Fruit fly (Drosophila melanogaster) whole organism, embryonic: ENCODE results near the gene CG43446.

Experiments
- ATbp ChIP-seq: fragments of 200-800 bp; sonication (Bioruptor generic); optimal IDR thresholded peaks from 2 replicates; lab custom pipeline; 2017; ENCODE audit warnings: missing biosample characterization, mild to moderate bottlenecking, missing genetic modification characterization, missing genetic modification reagents
- B-H1 ChIP-seq: fragments of 200-800 bp; sonication (Bioruptor generic); IDR thresholded peaks from 3 replicates; pipeline ENCODE4 v1.3.6; 2022; ENCODE audit warnings: missing biosample characterization, missing genetic modification characterization
- Bdp1 ChIP-seq: fragments of 200-800 bp; sonication (Bioruptor generic); optimal IDR thresholded peaks from 3 replicates; lab custom pipeline; 2016; ENCODE audit warnings: missing biosample characterization, missing genetic modification characterization
- C15 ChIP-seq: fragments of 200-800 bp; sonication (Bioruptor generic); IDR thresholded peaks from 3 replicates; pipeline ENCODE4 v1.3.6; 2022; ENCODE audit warnings: missing biosample characterization, missing genetic modification characterization
- CG11093 ChIP-seq: fragments of 200-800 bp; sonication (Bioruptor generic); IDR thresholded peaks from 3 replicates; pipeline ENCODE4 v1.3.6; 2022; ENCODE audit warnings: missing biosample characterization, missing genetic modification characterization
- CG12299 ChIP-seq: fragments of 200-800 bp; sonication (Bioruptor generic); optimal IDR thresholded peaks from 2 replicates; lab custom pipeline; 2018; ENCODE audit warnings: missing biosample characterization, mild to moderate bottlenecking, missing genetic modification characterization
- CG13775 ChIP-seq: fragments of 200-800 bp; sonication (Bioruptor generic); optimal IDR thresholded peaks from 3 replicates; lab custom pipeline; 2017; ENCODE audit warnings: missing biosample characterization, mild to moderate bottlenecking, missing genetic modification characterization
- CG13894 ChIP-seq: fragments of 200-800 bp; sonication (Bioruptor generic); optimal IDR thresholded peaks from 3 replicates; lab custom pipeline; 2018; ENCODE audit warnings: missing biosample characterization, mild to moderate bottlenecking, missing genetic modification characterization, moderate library complexity
- CG14860 ChIP-seq: fragments of 200-800 bp; sonication (Bioruptor generic); IDR thresholded peaks from 3 replicates; pipeline ENCODE4 v1.3.6; 2022; ENCODE audit warnings: missing biosample characterization, missing genetic modification characterization; ENCODE audit not compliant: partially characterized antibody
- CG17802 ChIP-seq: fragments of 200-800 bp; sonication (Bioruptor generic); optimal IDR thresholded peaks from 2 replicates; lab custom pipeline; 2018; ENCODE audit warnings: missing biosample characterization, mild to moderate bottlenecking, missing genetic modification characterization, moderate library complexity
- CG1792 ChIP-seq: fragments of 200-800 bp; sonication (Bioruptor generic); optimal IDR thresholded peaks from 2 replicates; lab custom pipeline; 2016; ENCODE audit warnings: missing biosample characterization, missing genetic modification characterization
- CG2120 ChIP-seq: fragments of 200-800 bp; sonication (Bioruptor generic); optimal IDR thresholded peaks from 3 replicates; lab custom pipeline; 2016; ENCODE audit warnings: missing biosample characterization, missing genetic modification characterization
- CG2129 ChIP-seq: fragments of 200-800 bp; sonication (Bioruptor generic); IDR thresholded peaks from 2 replicates; pipeline ENCODE4 v1.3.6; 2022; ENCODE audit warnings: missing biosample characterization, missing genetic modification characterization; ENCODE audit not compliant: partially characterized antibody
- CG2889 ChIP-seq: fragments of 200-800 bp; sonication (Bioruptor generic); IDR thresholded peaks from 3 replicates; pipeline ENCODE4 v1.3.6; 2022; ENCODE audit warnings: missing biosample characterization, missing genetic modification characterization
- CG30403 ChIP-seq: fragments of 200-800 bp; sonication (Bioruptor generic); optimal IDR thresholded peaks from 3 replicates; lab custom pipeline; 2016; ENCODE audit warnings: missing biosample characterization, missing genetic modification characterization
- CG4404 ChIP-seq: fragments of 200-800 bp; sonication (Bioruptor generic); IDR thresholded peaks from 2 replicates; pipeline ENCODE4 v1.3.6; 2022; ENCODE audit warnings: missing biosample characterization, missing genetic modification characterization
- CG7357 ChIP-seq: fragments of 200-800 bp; sonication (Bioruptor generic); IDR thresholded peaks from 3 replicates; pipeline ENCODE4 v1.3.6; 2022; ENCODE audit warnings: missing biosample characterization, missing genetic modification characterization
- CG8924 ChIP-seq: fragments of 200-800 bp; optimal IDR thresholded peaks from 3 replicates; lab custom pipeline; 2019; ENCODE audit warnings: missing biosample characterization, mild to moderate bottlenecking, missing genetic modification characterization, moderate library complexity
- Ets65A ChIP-seq: fragments of 200-800 bp; sonication (Bioruptor generic); peaks from one replicate; lab custom pipeline; 2016; ENCODE audit warnings: missing biosample characterization, missing genetic modification characterization
- Gsc ChIP-seq: fragments of 200-800 bp; sonication (Bioruptor generic); IDR thresholded peaks from 2 replicates; pipeline ENCODE4 v1.3.6; 2022; ENCODE audit warnings: missing biosample characterization, missing genetic modification characterization
- Gug ChIP-seq: fragments of 200-800 bp; sonication (Bioruptor generic); IDR thresholded peaks from 4 replicates; pipeline ENCODE4 v1.3.6; 2022; ENCODE audit warnings: missing biosample characterization, missing genetic modification characterization
- HLH3B ChIP-seq: fragments of 200-800 bp; sonication (Bioruptor generic); IDR thresholded peaks from 2 replicates; pipeline ENCODE4 v1.3.6; 2022; ENCODE audit warnings: missing biosample characterization, missing genetic modification characterization
- HLH54F ChIP-seq: fragments of 200-800 bp; sonication (Bioruptor generic); optimal IDR thresholded peaks from 3 replicates; lab custom pipeline; 2016; ENCODE audit warnings: missing biosample characterization, missing genetic modification characterization
- Hand ChIP-seq: fragments of 200-800 bp; sonication (Bioruptor generic); optimal IDR thresholded peaks from 2 replicates; lab custom pipeline; 2017; ENCODE audit warnings: mild to moderate bottlenecking, missing biosample characterization, missing genetic modification reagents, missing genetic modification characterization
- Hmr ChIP-seq: fragments of 200-800 bp; sonication (Bioruptor generic); optimal IDR thresholded peaks from 3 replicates; lab custom pipeline; 2017; ENCODE audit warnings: mild to moderate bottlenecking, missing biosample characterization, missing genetic modification reagents, missing genetic modification characterization
- Hr51 ChIP-seq, 2 experiments: fragments of 200-800 bp; sonication (Bioruptor generic); optimal IDR thresholded peaks; 2 replicates in 1 of 2; 3 replicates in 1 of 2; lab custom pipeline; 2016 to 2018; ENCODE audit warnings: missing biosample characterization in 2 of 2, missing genetic modification characterization in 2 of 2, mild to moderate bottlenecking in 1 of 2, moderate library complexity in 1 of 2
- Kr ChIP-seq: fragments of 200-800 bp; sonication (Bioruptor generic); optimal IDR thresholded peaks from 2 replicates; lab custom pipeline; 2017; ENCODE audit warnings: missing biosample characterization, mild to moderate bottlenecking, missing genetic modification characterization
- MESR4 ChIP-seq: fragments of 200-800 bp; sonication (Bioruptor generic); optimal IDR thresholded peaks from 2 replicates; lab custom pipeline; 2018; ENCODE audit warnings: missing biosample characterization, mild to moderate bottlenecking, missing genetic modification characterization, moderate library complexity
- Mad ChIP-seq: fragments of 200-800 bp; sonication (Bioruptor generic); optimal IDR thresholded peaks from 2 replicates; lab custom pipeline; 2016; ENCODE audit warnings: missing biosample characterization, missing genetic modification characterization
- Meics ChIP-seq: fragments of 200-800 bp; sonication (Bioruptor generic); optimal IDR thresholded peaks from 2 replicates; lab custom pipeline; 2017; ENCODE audit warnings: missing biosample characterization, mild to moderate bottlenecking, missing genetic modification characterization
- Oaz ChIP-seq: fragments of 200-800 bp; sonication (Bioruptor generic); IDR thresholded peaks from 2 replicates; pipeline ENCODE4 v1.3.6; 2022; ENCODE audit warnings: missing biosample characterization, missing genetic modification characterization
- Opbp ChIP-seq: fragments of 200-800 bp; sonication (Bioruptor generic); IDR thresholded peaks from 3 replicates; pipeline ENCODE4 v1.3.6; 2022; ENCODE audit warnings: missing biosample characterization, missing genetic modification characterization; ENCODE audit not compliant: partially characterized antibody
- Rx ChIP-seq: fragments of 200-800 bp; sonication (Bioruptor generic); IDR thresholded peaks from 2 replicates; pipeline ENCODE4 v1.3.6; 2022; ENCODE audit warnings: missing biosample characterization, missing genetic modification characterization
- Scr ChIP-seq: fragments of 200-800 bp; sonication (Bioruptor generic); IDR thresholded peaks from 2 replicates; pipeline ENCODE4 v1.3.6; 2022; ENCODE audit warnings: missing biosample characterization, missing genetic modification characterization; ENCODE audit not compliant: partially characterized antibody
- Six4 ChIP-seq: fragments of 200-800 bp; sonication (Bioruptor generic); optimal IDR thresholded peaks from 2 replicates; lab custom pipeline; 2016; ENCODE audit warnings: missing biosample characterization, missing genetic modification characterization
- bbx ChIP-seq: fragments of 200-800 bp; sonication (Bioruptor generic); IDR thresholded peaks from 2 replicates; pipeline ENCODE4 v1.3.6; 2022; ENCODE audit warnings: missing biosample characterization, missing genetic modification characterization; ENCODE audit not compliant: partially characterized antibody
- cas ChIP-seq: fragments of 200-800 bp; sonication (Bioruptor generic); IDR thresholded peaks from 2 replicates; pipeline ENCODE4 v1.3.6; 2022; ENCODE audit warnings: missing biosample characterization, missing genetic modification characterization
- crp ChIP-seq, 2 experiments: fragments of 200-800 bp; sonication (Bioruptor generic); optimal IDR thresholded peaks; 2 replicates in 1 of 2; 3 replicates in 1 of 2; lab custom pipeline; 2017; ENCODE audit warnings: missing biosample characterization in 2 of 2, missing genetic modification characterization in 2 of 2, mild to moderate bottlenecking in 1 of 2, moderate library complexity in 1 of 2
- dysf ChIP-seq: fragments of 200-800 bp; sonication (Bioruptor generic); IDR thresholded peaks from 3 replicates; pipeline ENCODE4 v1.3.6; 2022; ENCODE audit warnings: missing biosample characterization, missing genetic modification characterization
- fru ChIP-seq: fragments of >200 bp; optimal IDR thresholded peaks from 2 replicates; lab custom pipeline; 2017
- gce ChIP-seq: fragments of 200-800 bp; sonication (Bioruptor generic); IDR thresholded peaks from 3 replicates; pipeline ENCODE4 v1.3.6; 2022; ENCODE audit warnings: missing biosample characterization, missing genetic modification characterization
- gem ChIP-seq: fragments of 200-800 bp; sonication (Bioruptor generic); optimal IDR thresholded peaks from 2 replicates; lab custom pipeline; 2019; ENCODE audit warnings: missing biosample characterization, mild to moderate bottlenecking, missing genetic modification characterization, moderate library complexity
- grau ChIP-seq: fragments of 200-800 bp; optimal IDR thresholded peaks from 3 replicates; lab custom pipeline; 2019; ENCODE audit warnings: missing biosample characterization, mild to moderate bottlenecking, missing genetic modification characterization, moderate library complexity
- gsb-n ChIP-seq: fragments of 200-800 bp; sonication (Bioruptor generic); optimal IDR thresholded peaks from 3 replicates; lab custom pipeline; 2018; ENCODE audit warnings: missing biosample characterization, mild to moderate bottlenecking, missing genetic modification characterization
- nmo ChIP-seq: fragments of 200-800 bp; sonication (Bioruptor generic); optimal IDR thresholded peaks from 2 replicates; lab custom pipeline; 2018; ENCODE audit warnings: missing biosample characterization, mild to moderate bottlenecking, missing genetic modification characterization, moderate library complexity
- pan ChIP-seq, 4 experiments: fragments of >200 bp in 3 of 4; fragments of 200-800 bp in 1 of 4; sonication (Bioruptor generic) in 1 of 4; optimal IDR thresholded peaks in 3 of 4; IDR thresholded peaks in 1 of 4; 2 replicates each; pipeline versions ENCODE4 v1.3.6 to Lab custom; 2017 to 2022; ENCODE audit warnings: missing biosample characterization in 2 of 4, missing genetic modification characterization in 2 of 4, mixed read lengths in 1 of 4
- sr ChIP-seq: fragments of 200-800 bp; sonication (Bioruptor generic); IDR thresholded peaks from 3 replicates; pipeline ENCODE4 v1.3.6; 2022; ENCODE audit warnings: missing biosample characterization, missing genetic modification characterization
- stwl ChIP-seq: fragments of 200-800 bp; sonication (Bioruptor generic); optimal IDR thresholded peaks from 3 replicates; lab custom pipeline; 2018; ENCODE audit warnings: missing biosample characterization, mild to moderate bottlenecking, missing genetic modification characterization, moderate library complexity
- yki ChIP-seq: fragments of >200 bp; optimal IDR thresholded peaks from 3 replicates; lab custom pipeline; 2018
- z ChIP-seq: fragments of 200-800 bp; sonication (Bioruptor generic); IDR thresholded peaks from 3 replicates; pipeline ENCODE4 v1.3.6; 2022; ENCODE audit warnings: missing biosample characterization, missing genetic modification characterization

CG43446 gene

DNA sequence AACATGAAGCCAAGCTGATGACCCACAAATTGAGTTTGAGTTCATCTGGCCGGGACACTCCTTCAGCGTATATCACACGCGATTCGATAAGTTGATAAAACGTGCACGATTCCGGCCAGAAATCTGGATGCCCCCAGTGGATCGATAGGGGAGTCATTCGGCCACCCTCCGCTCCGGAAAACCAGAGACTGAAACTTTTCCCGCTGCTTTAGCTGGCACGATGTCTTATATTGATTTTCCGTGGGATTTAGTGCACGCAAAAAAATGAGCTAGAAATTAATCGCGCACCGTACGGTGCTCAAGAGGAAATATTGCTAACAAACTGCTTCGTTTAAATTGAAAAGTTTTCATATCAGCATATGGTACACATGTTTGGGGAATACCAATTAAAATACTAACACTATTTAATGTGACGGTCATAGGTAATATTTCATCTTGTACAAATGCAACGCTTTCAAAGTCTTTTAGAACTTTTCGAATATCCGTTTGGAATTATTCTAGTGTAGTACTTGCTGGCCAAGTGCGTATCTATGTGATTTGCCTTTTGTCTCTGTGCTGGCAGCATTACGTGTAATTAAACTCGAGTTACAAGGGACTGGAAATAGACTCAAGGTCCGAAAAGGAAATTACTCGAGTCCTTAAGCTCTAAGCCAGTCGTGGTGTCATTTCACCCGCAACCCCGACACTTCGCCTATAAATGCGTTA is 31.7 kb downstream of the CG43446 start (continued):
- TF ChIP-seq C15 (GFP tag; lab: Robert Waterston, UW), result no peak
- TF ChIP-seq Gsc (GFP tag; lab: Robert Waterston, UW), result no peak
- no peak for TF ChIP-seq CG8924 (tag; lab: Kevin White, UChicago)
- TF ChIP-seq MESR4 (GFP tag; lab: Kevin White, UChicago), result no peak
- no peak for TF ChIP-seq ATbp (GFP tag; lab: Kevin White, UChicago)
- no peak for TF ChIP-seq CG7357 (GFP tag; lab: Robert Waterston, UW)
- TF ChIP-seq pan (optimal IDR thresholded peaks at IDR 0.05; lab: Kevin White, UChicago), result no peak
- no peak for TF ChIP-seq pan (GFP tag; optimal IDR thresholded peaks at IDR 0.05 in 1 of 2, IDR thresholded peaks at IDR 0.05 in 1 of 2)
- peak; percentile 30 for TF ChIP-seq Hmr (GFP tag; lab: Kevin White, UChicago)
- no peak for TF ChIP-seq z (GFP tag; lab: Robert Waterston, UW)
- no peak for TF ChIP-seq yki (lab: Kevin White, UChicago)
- no peak for TF ChIP-seq gce (GFP tag; lab: Robert Waterston, UW)
- TF ChIP-seq gem (tag; lab: Kevin White, UChicago), result peak; percentile 23
- TF ChIP-seq Hand (GFP tag; lab: Kevin White, UChicago), result peak; percentile 44
- TF ChIP-seq CG17802 (tag; lab: Kevin White, UChicago), result no peak
- TF ChIP-seq cas (GFP tag; lab: Robert Waterston, UW), result no peak
- TF ChIP-seq CG4404 (GFP tag; lab: Robert Waterston, UW), result no peak
- TF ChIP-seq Hr51 (GFP tag; optimal IDR thresholded peaks at IDR 0.05; lab: Kevin White, UChicago), result peak in 1 of 2 experiments; percentile 26
- TF ChIP-seq HLH54F, result peak; percentile 8
- no peak for TF ChIP-seq HLH3B (GFP tag; lab: Robert Waterston, UW)
- peak; percentile 2 for TF ChIP-seq CG30403 (GFP tag; lab: Kevin White, UChicago)
- no peak for TF ChIP-seq CG2889
- no peak for TF ChIP-seq Gug (GFP tag; lab: Robert Waterston, UW)
- no peak for TF ChIP-seq CG2129 (GFP tag; lab: Robert Waterston, UW)
- no peak for TF ChIP-seq sr (GFP tag; lab: Robert Waterston, UW)
- TF ChIP-seq CG13775 (GFP tag; lab: Kevin White, UChicago), result no peak
- TF ChIP-seq CG12299 (tag; lab: Kevin White, UChicago), result no peak
- no peak for TF ChIP-seq Scr (GFP tag; lab: Robert Waterston, UW)
- no peak for TF ChIP-seq Kr
- no peak for TF ChIP-seq CG1792 (GFP tag; lab: Kevin White, UChicago)
- TF ChIP-seq Rx, result no peak
- no peak for TF ChIP-seq Bdp1 (GFP tag; lab: Kevin White, UChicago)
- no peak for TF ChIP-seq bbx (GFP tag; lab: Robert Waterston, UW)
- TF ChIP-seq Mad (GFP tag; lab: Kevin White, UChicago), result no peak
- TF ChIP-seq gsb-n, result no peak
- no peak for TF ChIP-seq B-H1 (GFP tag; lab: Robert Waterston, UW)
- TF ChIP-seq CG2120, result peak; percentile 51
- TF ChIP-seq Meics (GFP tag; lab: Kevin White, UChicago), result peak; percentile 1
- no peak for TF ChIP-seq fru (lab: Kevin White, UChicago)
- no peak for TF ChIP-seq CG14860 (GFP tag; lab: Robert Waterston, UW)
- peak; percentile 29 for TF ChIP-seq Ets65A (GFP tag; lab: Kevin White, UChicago)
- peak; percentile 20 for TF ChIP-seq grau (tag; lab: Kevin White, UChicago)
- no peak for TF ChIP-seq Oaz
- TF ChIP-seq nmo, result peak; percentile 8
- TF ChIP-seq Six4 (GFP tag; lab: Kevin White, UChicago), result no peak
- peak; percentile 88 for TF ChIP-seq CG13894 (tag; lab: Kevin White, UChicago)
- no peak for TF ChIP-seq Opbp
- TF ChIP-seq dysf, result peak; percentile 24; the same call in 1 of the 3 replicates
- no peak for TF ChIP-seq stwl (tag; lab: Kevin White, UChicago)
- TF ChIP-seq CG11093, result 0 out of 3 replicates have a peak, but pooled peaks have one; percentile 24
- no peak for TF ChIP-seq crp (GFP tag; optimal IDR thresholded peaks at IDR 0.05; lab: Kevin White, UChicago)
